Worm (Caenorhabditis elegans): ENCODE results near the gene T05H4.3.

T05H4.3 gene

DNA sequence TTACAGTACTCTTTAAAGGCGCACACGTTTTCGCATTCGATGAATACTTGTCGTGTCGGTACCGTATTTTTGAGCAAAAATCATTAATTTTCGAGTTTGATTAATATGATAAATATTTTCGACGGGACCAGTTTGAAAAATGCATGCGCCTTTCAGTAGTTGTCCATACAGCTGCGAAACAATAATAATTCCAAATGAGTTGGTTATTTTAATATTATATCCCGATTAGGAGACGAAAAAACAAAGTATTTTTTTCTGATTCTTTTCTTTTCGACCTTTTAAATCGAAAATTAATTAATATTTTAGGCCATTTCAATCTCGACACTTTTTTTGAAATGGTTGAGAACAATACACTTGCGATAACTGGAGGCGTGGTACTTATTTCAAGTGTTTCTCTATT lies 3.5 kb upstream of the T05H4.3 start, which contains the start of gene T05H4.4:
TSS of gene T05H4.4 (plus strand) at position 301 of the 400 bp plus-strand sequence.
- TF ChIP-seq unc-42 (tag; optimal IDR thresholded peaks at IDR 0.05) (no peak), Y22D7AL.16 (tag; optimal IDR thresholded peaks at IDR 0.05) (no peak), ceh-45 (GFP tag; IDR thresholded peaks at IDR 0.05) (no peak), ttx-3 (tag; optimal IDR thresholded peaks at IDR 0.05) (no peak), dmd-4 (tag; optimal IDR thresholded peaks at IDR 0.05; ENCODE audit: borderline replicate concordance) (no peak), ahr-1 (tag; optimal IDR thresholded peaks at IDR 0.05) (no peak), ceh-30 (tag; optimal IDR thresholded peaks at IDR 0.05) (no peak), npax-4 (tag; optimal IDR thresholded peaks at IDR 0.05) (no peak), unc-86 (tag; optimal IDR thresholded peaks at IDR 0.05) (no peak), madf-2 (tag; optimal IDR thresholded peaks at IDR 0.05) (no peak), ceh-24 (tag; optimal IDR thresholded peaks at IDR 0.05) (no peak), sox-2 (GFP tag; IDR thresholded peaks at IDR 0.05) (no peak), pat-9 (tag; optimal IDR thresholded peaks at IDR 0.05) (no peak), lim-6 (tag; optimal IDR thresholded peaks at IDR 0.05) (no peak), hlh-8 (tag; optimal IDR thresholded peaks at IDR 0.05) (no peak), hlh-6 (tag; optimal IDR thresholded peaks at IDR 0.05) (no peak), che-1 (tag; optimal IDR thresholded peaks at IDR 0.05) (no peak), zip-5 (tag; optimal IDR thresholded peaks at IDR 0.05) (no peak), pros-1 (tag; optimal IDR thresholded peaks at IDR 0.05) (no peak)

DNA sequence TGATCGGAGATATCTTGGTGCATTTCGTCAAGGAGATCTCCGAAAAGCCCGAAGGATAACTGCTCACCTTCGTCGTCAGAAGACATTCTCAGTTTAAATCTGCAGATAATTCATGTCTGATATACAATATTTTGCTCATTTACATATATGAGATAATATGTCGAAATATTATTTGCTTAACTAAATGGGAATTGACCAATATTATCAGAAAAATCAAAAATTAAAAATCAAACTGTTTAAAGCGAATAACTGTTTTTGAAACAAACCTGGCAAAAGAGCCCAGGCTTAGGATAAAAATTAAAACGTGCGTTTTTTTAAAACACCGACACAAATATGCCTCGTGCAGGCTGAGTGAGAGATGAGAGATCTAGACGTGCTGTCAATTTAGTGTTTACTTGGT lies 524 bp upstream of the T05H4.3 start, which contains the start of gene T05H4.15:
TSS of gene T05H4.15 (minus strand) at position 101 of the 400 bp plus-strand sequence.
- TF ChIP-seq madf-2 (tag; optimal IDR thresholded peaks at IDR 0.05) (no peak), fkh-6 (tag; optimal IDR thresholded peaks at IDR 0.05) (no peak), dve-1 (tag; optimal IDR thresholded peaks at IDR 0.05) (no peak), fkh-10 (GFP tag; optimal IDR thresholded peaks at IDR 0.05) (no peak), T23F11.4 (GFP tag; optimal IDR thresholded peaks at IDR 0.05) (no peak), unc-42 (tag; optimal IDR thresholded peaks at IDR 0.05) (no peak), elt-2 (tag; optimal IDR thresholded peaks at IDR 0.05) (no peak), C38D4.7 (GFP tag; optimal IDR thresholded peaks at IDR 0.05) (no peak)

DNA sequence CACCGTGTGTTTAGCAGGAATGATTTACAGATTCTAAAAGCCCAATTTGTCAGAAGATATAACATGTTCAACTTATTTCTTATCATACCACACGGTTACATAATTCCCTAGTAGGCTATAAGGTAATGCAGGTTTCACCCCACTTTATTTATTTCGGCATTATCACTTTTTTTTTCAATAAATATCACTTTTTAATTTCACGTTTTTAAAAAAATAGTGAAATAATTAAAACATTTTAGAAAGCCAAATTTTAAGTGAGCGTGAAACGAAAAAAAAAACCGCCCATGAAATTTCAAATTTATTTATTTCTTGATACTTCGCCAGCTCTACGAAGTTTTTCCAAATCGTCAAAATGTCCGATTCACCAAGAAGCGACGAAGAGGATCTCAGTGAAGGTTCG lies 6.2 kb downstream of the T05H4.3 start, which contains the start of gene fbxa-196:
TSS of gene fbxa-196 (plus strand) at position 301 of the 400 bp plus-strand sequence.
- no peak for TF ChIP-seq C38D4.7 (GFP tag; optimal IDR thresholded peaks at IDR 0.05)
- TF ChIP-seq pha-4 (tag; optimal IDR thresholded peaks at IDR 0.05) = no peak
- no peak for TF ChIP-seq pqm-1 (tag; optimal IDR thresholded peaks at IDR 0.05)
- TF ChIP-seq npax-4 (tag; optimal IDR thresholded peaks at IDR 0.05) = no peak

DNA sequence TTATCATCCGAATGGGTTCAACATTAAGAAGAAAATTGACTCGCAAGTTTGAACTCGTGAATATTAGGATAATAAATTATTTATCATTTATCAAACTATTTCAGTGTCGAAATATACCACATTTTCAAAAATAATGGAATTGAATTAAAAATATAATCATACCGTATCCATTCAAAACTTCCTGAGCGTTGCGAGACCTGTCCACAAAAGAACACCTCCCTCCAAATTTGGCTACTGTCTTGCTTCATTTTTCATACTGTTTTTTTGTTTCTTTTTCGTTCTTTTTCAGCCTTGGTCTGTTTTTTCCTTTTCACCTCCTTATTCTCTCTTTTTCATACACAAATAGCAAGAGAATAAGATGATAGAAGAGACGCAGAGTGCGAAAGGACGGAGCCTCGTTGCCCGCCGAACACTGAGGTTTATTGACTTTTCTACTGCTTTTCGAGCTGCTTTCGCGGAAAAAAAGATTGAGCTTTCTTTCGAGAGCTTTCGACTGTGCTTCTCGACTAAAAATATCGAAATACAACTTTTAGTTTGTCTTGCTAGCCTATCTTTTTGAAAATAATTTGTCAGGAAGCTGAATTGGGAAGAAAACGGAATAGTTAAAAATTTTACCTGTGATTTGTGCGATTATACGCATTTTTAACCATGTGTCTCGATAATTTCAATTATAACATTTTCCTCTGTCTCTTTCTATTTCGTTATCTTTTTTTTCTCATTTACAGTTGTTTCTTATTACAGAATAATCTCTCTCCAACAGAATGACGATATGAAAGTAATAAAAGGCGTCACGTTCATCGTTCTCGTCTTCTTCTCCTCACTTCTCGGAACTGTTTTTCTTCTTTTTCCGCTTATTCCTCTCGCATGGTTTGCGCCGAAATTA lies 8.2 kb downstream of the T05H4.3 start, which contains the start of gene acl-8:
TSS of gene acl-8 (plus strand) at position 742 of the 883 bp plus-strand sequence.
- TF ChIP-seq ceh-48 (tag; optimal IDR thresholded peaks at IDR 0.05) (peak; percentile 33), lin-11 (tag; optimal IDR thresholded peaks at IDR 0.05) (no peak)

DNA sequence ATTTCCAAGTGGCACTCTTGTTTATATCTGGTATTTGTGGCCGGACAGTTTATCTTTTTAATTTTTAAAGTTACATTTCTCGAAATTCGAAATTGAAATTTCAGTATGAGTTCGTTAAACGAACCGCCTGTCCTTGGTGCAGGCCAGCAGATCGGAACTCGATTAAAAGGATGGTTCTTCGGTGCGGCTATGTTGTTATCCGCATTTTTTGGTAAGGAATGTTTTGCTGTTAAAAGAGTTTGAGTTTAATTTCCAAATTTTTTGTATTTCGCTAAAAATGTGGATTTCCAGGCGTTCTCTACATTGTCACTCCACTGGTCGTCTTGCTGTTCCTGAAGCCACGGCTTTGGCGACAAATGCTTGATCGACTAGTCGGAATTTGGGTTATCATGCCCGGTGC lies 11.0 kb downstream of the T05H4.3 start, which contains the start of gene acl-9:
TSS of gene acl-9 (plus strand) at position 105 of the 400 bp plus-strand sequence.
- TF ChIP-seq ceh-2 (tag; optimal IDR thresholded peaks at IDR 0.05) = no peak
- TF ChIP-seq ahr-1 (tag; optimal IDR thresholded peaks at IDR 0.05) = no peak
- TF ChIP-seq ceh-19 (GFP tag; optimal IDR thresholded peaks at IDR 0.05) = no peak

- TF ChIP-seq ceh-30 (tag; optimal IDR thresholded peaks at IDR 0.05) (no peak), elt-2 (tag; optimal IDR thresholded peaks at IDR 0.05) (peak; percentile 6), unc-55 (GFP tag; optimal IDR thresholded peaks at IDR 0.05) (peak; percentile 42)
Observed at ce11 chrV:6456903-6457302, 14.8 kb downstream of the T05H4.3 start.

Data from whole organism, late embryonic.